ENCODE assay signal across 1 fruit fly cellular context in the genomic region with DNA sequence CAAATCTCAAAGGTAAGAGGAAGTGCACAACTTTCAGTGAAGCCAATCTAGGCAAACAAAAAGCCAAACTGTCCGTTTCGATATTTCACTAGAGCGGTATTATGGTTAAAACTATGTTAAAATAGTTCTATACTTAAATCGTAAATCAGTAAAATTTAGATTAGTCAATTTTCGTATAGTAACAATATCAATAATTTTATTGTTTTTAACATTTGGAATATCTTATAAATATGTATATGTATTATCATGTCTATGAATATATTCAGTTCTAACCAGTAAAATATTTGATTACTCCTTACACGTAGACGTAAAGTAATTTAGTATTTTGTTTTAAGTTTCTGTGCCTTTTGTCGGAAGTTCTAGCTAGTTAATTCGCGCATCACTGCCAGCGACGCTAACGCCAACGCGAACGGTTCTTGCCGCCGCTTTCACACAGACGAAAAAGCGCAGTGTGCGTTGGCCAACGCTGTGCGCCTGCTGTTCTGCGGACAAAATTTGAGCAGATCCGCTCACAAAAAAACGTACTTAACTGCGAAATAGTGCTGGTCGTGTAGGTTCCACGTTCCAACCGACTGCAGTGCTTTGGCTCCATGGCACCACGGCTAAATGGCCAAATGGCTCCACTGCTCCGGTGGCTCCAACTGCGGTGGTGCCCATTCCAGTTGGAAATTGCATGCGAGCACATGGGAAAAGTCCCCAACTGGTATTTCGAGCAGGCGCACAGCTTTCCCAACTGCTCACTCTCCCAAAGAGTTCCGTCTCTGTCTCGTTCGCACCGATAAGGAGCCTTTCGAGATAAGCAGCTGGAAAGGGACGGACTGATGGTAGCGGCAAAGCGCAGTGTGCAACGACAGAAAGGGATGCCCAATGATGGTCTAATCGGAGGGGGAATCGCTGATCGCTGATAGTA.
TF ChIP-seq lines count a peak whose summit lies in the region.

No protein-coding gene starts in this region.

TF ChIP-seq in whole organism, embryonic, 481 proteins besides CTCF, POLR2A, EP300 and RAD21 (continued from another document and continues in another):
- peak; percentile 70 for TF ChIP-seq Drgx (GFP tag; IDR thresholded peaks at IDR 0.05; lab: Robert Waterston, UW)
- TF ChIP-seq gem (tag; optimal IDR thresholded peaks at IDR 0.05; lab: Kevin White, UChicago): peak; percentile 63
- TF ChIP-seq stc (GFP tag; IDR thresholded peaks at IDR 0.05; lab: Robert Waterston, UW): peak; percentile 16; the same call in 1 of the 2 replicates
- no peak for TF ChIP-seq CG12104 (GFP tag; optimal IDR thresholded peaks at IDR 0.05; lab: Kevin White, UChicago)
- TF ChIP-seq CG11696 (GFP tag; IDR thresholded peaks at IDR 0.05; lab: Robert Waterston, UW): no peak
- TF ChIP-seq corto (GFP tag; optimal IDR thresholded peaks at IDR 0.05; lab: Kevin White, UChicago): peak; percentile 31
- TF ChIP-seq CG2875 (GFP tag; optimal IDR thresholded peaks at IDR 0.05; lab: Kevin White, UChicago): no peak
- TF ChIP-seq CG17361 (GFP tag; IDR thresholded peaks at IDR 0.05; lab: Robert Waterston, UW): peak; percentile 67; the same call in 2 of the 3 replicates
- TF ChIP-seq CG33213 (GFP tag; optimal IDR thresholded peaks at IDR 0.05; lab: Kevin White, UChicago): peak; percentile 11
- peak; percentile 52 for TF ChIP-seq ERR (GFP tag; optimal IDR thresholded peaks at IDR 0.05; lab: Kevin White, UChicago)
- no peak for TF ChIP-seq zfh2 (GFP tag; optimal IDR thresholded peaks at IDR 0.05; lab: Kevin White, UChicago)
- TF ChIP-seq CG9727 (GFP tag; optimal IDR thresholded peaks at IDR 0.05; lab: Kevin White, UChicago): no peak
- TF ChIP-seq CG10321 (GFP tag; IDR thresholded peaks at IDR 0.05; lab: Robert Waterston, UW): peak; percentile 95
- no peak for TF ChIP-seq CG12071 (GFP tag; optimal IDR thresholded peaks at IDR 0.05; lab: Kevin White, UChicago)
- no peak for TF ChIP-seq sisA (GFP tag; IDR thresholded peaks at IDR 0.05; lab: Robert Waterston, UW)
- peak; percentile 36; the same call in 1 of the 2 replicates for TF ChIP-seq hbn (GFP tag; IDR thresholded peaks at IDR 0.05; lab: Robert Waterston, UW; ENCODE audit: partially characterized antibody)
- peak; percentile 98; the same call in 3 of the 4 replicates for TF ChIP-seq chinmo (GFP tag; IDR thresholded peaks at IDR 0.05; lab: Robert Waterston, UW; ENCODE audit: partially characterized antibody)
- TF ChIP-seq pzg (GFP tag; optimal IDR thresholded peaks at IDR 0.05; lab: Kevin White, UChicago): peak; percentile 9
- no peak for TF ChIP-seq sim (GFP tag; IDR thresholded peaks at IDR 0.05; lab: Robert Waterston, UW)
- no peak for TF ChIP-seq CG3407 (GFP tag; optimal IDR thresholded peaks at IDR 0.05; lab: Kevin White, UChicago)
- no peak for TF ChIP-seq CG5245 (GFP tag; optimal IDR thresholded peaks at IDR 0.05; lab: Kevin White, UChicago)
- TF ChIP-seq wdn (GFP tag; IDR thresholded peaks at IDR 0.05; lab: Robert Waterston, UW): no peak
- TF ChIP-seq Fer1 (GFP tag; optimal IDR thresholded peaks at IDR 0.05; lab: Kevin White, UChicago): peak; percentile 15
- no peak for TF ChIP-seq Xrp1 (GFP tag; IDR thresholded peaks at IDR 0.05; lab: Robert Waterston, UW)
- TF ChIP-seq esg (GFP tag; conservative IDR thresholded peaks at IDR 0.05; lab: Robert Waterston, UW): no peak
- no peak for TF ChIP-seq CG32772 (GFP tag; IDR thresholded peaks at IDR 0.05; lab: Robert Waterston, UW)
- TF ChIP-seq CG6254 (GFP tag; optimal IDR thresholded peaks at IDR 0.05; lab: Kevin White, UChicago): no peak
- no peak for TF ChIP-seq ham (GFP tag; IDR thresholded peaks at IDR 0.05; lab: Robert Waterston, UW)
- peak; percentile 1 for TF ChIP-seq CG2120 (GFP tag; optimal IDR thresholded peaks at IDR 0.05; lab: Kevin White, UChicago)
- TF ChIP-seq CG3163 (GFP tag; optimal IDR thresholded peaks at IDR 0.05; lab: Kevin White, UChicago): peak; percentile 74
- no peak for TF ChIP-seq CG9876 (GFP tag; optimal IDR thresholded peaks at IDR 0.05; lab: Kevin White, UChicago)
- no peak for TF ChIP-seq gcm2 (GFP tag; optimal IDR thresholded peaks at IDR 0.05; lab: Kevin White, UChicago)
- peak; percentile 9 for TF ChIP-seq CG14710 (tag; optimal IDR thresholded peaks at IDR 0.05; lab: Kevin White, UChicago)
- TF ChIP-seq bowl (GFP tag; IDR thresholded peaks at IDR 0.05; lab: Robert Waterston, UW): 0 out of 2 replicates have a peak, but pooled peaks have one; percentile 28
- no peak for TF ChIP-seq gcm (GFP tag; optimal IDR thresholded peaks at IDR 0.05; lab: Kevin White, UChicago)
- no peak for TF ChIP-seq slou (GFP tag; optimal IDR thresholded peaks at IDR 0.05; lab: Kevin White, UChicago)
- TF ChIP-seq CG13123 (GFP tag; optimal IDR thresholded peaks at IDR 0.05; lab: Kevin White, UChicago): no peak
- TF ChIP-seq CG4282 (GFP tag; optimal IDR thresholded peaks at IDR 0.05; lab: Kevin White, UChicago): no peak
- TF ChIP-seq CG32532 (GFP tag; IDR thresholded peaks at IDR 0.05; lab: Robert Waterston, UW): peak; percentile 33; the same call in 1 of the 2 replicates
- peak; percentile 54 for TF ChIP-seq exex (tag; optimal IDR thresholded peaks at IDR 0.05; lab: Kevin White, UChicago)
- no peak for TF ChIP-seq Camta (GFP tag; optimal IDR thresholded peaks at IDR 0.05; lab: Kevin White, UChicago)
- peak; percentile 33 for TF ChIP-seq CG18599 (GFP tag; optimal IDR thresholded peaks at IDR 0.05; lab: Kevin White, UChicago)
- peak; percentile 48 for TF ChIP-seq Scr (GFP tag; IDR thresholded peaks at IDR 0.05; lab: Robert Waterston, UW; ENCODE audit: partially characterized antibody)
- no peak for TF ChIP-seq br (optimal IDR thresholded peaks at IDR 0.05; lab: Kevin White, UChicago)
- peak; percentile 76 for TF ChIP-seq row (GFP tag; IDR thresholded peaks at IDR 0.05; lab: Robert Waterston, UW)
- TF ChIP-seq Max (GFP tag; optimal IDR thresholded peaks at IDR 0.05; lab: Kevin White, UChicago): peak; percentile 13
- no peak for TF ChIP-seq CG11085 (GFP tag; IDR thresholded peaks at IDR 0.05; lab: Robert Waterston, UW)
- TF ChIP-seq Adf1 (GFP tag; IDR thresholded peaks at IDR 0.05; lab: Robert Waterston, UW): peak; percentile 61
- no peak for TF ChIP-seq Gsc (GFP tag; IDR thresholded peaks at IDR 0.05; lab: Robert Waterston, UW)
- 0 out of 3 replicates have a peak, but pooled peaks have one; percentile 9 for TF ChIP-seq CG34224 (GFP tag; IDR thresholded peaks at IDR 0.05; lab: Robert Waterston, UW; ENCODE audit: partially characterized antibody)
- TF ChIP-seq dmrt99B (tag; optimal IDR thresholded peaks at IDR 0.05; lab: Kevin White, UChicago): peak; percentile 33
- peak; percentile 100 for TF ChIP-seq grn (GFP tag; optimal IDR thresholded peaks at IDR 0.05; lab: Kevin White, UChicago)
- TF ChIP-seq CG8765 (GFP tag; IDR thresholded peaks at IDR 0.05; lab: Robert Waterston, UW): no peak
- TF ChIP-seq Elba2 (GFP tag; optimal IDR thresholded peaks at IDR 0.05; lab: Kevin White, UChicago): no peak
- no peak for TF ChIP-seq pnt (GFP tag; optimal IDR thresholded peaks at IDR 0.05; lab: Kevin White, UChicago)
- peak; percentile 19 for TF ChIP-seq CG6765 (GFP tag; optimal IDR thresholded peaks at IDR 0.05; lab: Kevin White, UChicago)
- no peak for TF ChIP-seq CG31388 (GFP tag; optimal IDR thresholded peaks at IDR 0.05; lab: Kevin White, UChicago)
- peak; percentile 43 for TF ChIP-seq CG17829 (tag; optimal IDR thresholded peaks at IDR 0.05; lab: Kevin White, UChicago)
- no peak for TF ChIP-seq Jarid2 (GFP tag; optimal IDR thresholded peaks at IDR 0.05; lab: Kevin White, UChicago)
- no peak for TF ChIP-seq ac (GFP tag; optimal IDR thresholded peaks at IDR 0.05; lab: Kevin White, UChicago)
- peak; percentile 93 for TF ChIP-seq CG8478 (optimal IDR thresholded peaks at IDR 0.05; lab: Kevin White, UChicago)
- peak; percentile 99 for TF ChIP-seq GATAe (GFP tag; conservative IDR thresholded peaks at IDR 0.05; lab: Robert Waterston, UW)
- no peak for TF ChIP-seq CG2116 (GFP tag; optimal IDR thresholded peaks at IDR 0.05; lab: Kevin White, UChicago)
- TF ChIP-seq CG31441 (GFP tag; IDR thresholded peaks at IDR 0.05; lab: Robert Waterston, UW): peak; percentile 59; the same call in 1 of the 2 replicates
- TF ChIP-seq knrl (GFP tag; IDR thresholded peaks at IDR 0.05; lab: Robert Waterston, UW; ENCODE audit: partially characterized antibody): peak; percentile 40; the same call in 2 of the 3 replicates
- TF ChIP-seq repo (GFP tag; optimal IDR thresholded peaks at IDR 0.05; lab: Kevin White, UChicago): no peak
- TF ChIP-seq Doc2 (GFP tag; IDR thresholded peaks at IDR 0.05; lab: Robert Waterston, UW): no peak
- TF ChIP-seq CG42726 (GFP tag; IDR thresholded peaks at IDR 0.05; lab: Robert Waterston, UW; ENCODE audit: partially characterized antibody): no peak
- peak; percentile 81 for TF ChIP-seq HmgZ (tag; optimal IDR thresholded peaks at IDR 0.05; lab: Kevin White, UChicago)
- TF ChIP-seq sens-2 (GFP tag; IDR thresholded peaks at IDR 0.05; lab: Robert Waterston, UW): no peak
- no peak; the same call in 1 of the 2 replicates for TF ChIP-seq Awh (GFP tag; IDR thresholded peaks at IDR 0.05; lab: Robert Waterston, UW)
- no peak for TF ChIP-seq dysf (GFP tag; IDR thresholded peaks at IDR 0.05; lab: Robert Waterston, UW)
- peak; percentile 46 for TF ChIP-seq sob (GFP tag; IDR thresholded peaks at IDR 0.05; lab: Robert Waterston, UW)
- no peak for TF ChIP-seq ash1 (GFP tag; optimal IDR thresholded peaks at IDR 0.05; lab: Kevin White, UChicago)
- TF ChIP-seq Gug (GFP tag; IDR thresholded peaks at IDR 0.05; lab: Robert Waterston, UW): no peak; the same call in 3 of the 4 replicates
- no peak for TF ChIP-seq Poxn (GFP tag; IDR thresholded peaks at IDR 0.05; lab: Robert Waterston, UW)
- TF ChIP-seq CG14441 (GFP tag; IDR thresholded peaks at IDR 0.05; lab: Robert Waterston, UW): 0 out of 2 replicates have a peak, but pooled peaks have one; percentile 16
- TF ChIP-seq CG14014 (GFP tag; IDR thresholded peaks at IDR 0.05; lab: Robert Waterston, UW): peak; percentile 48; the same call in 1 of the 2 replicates
- no peak for TF ChIP-seq dimm (GFP tag; IDR thresholded peaks at IDR 0.05; lab: Robert Waterston, UW)
- no peak for TF ChIP-seq amos (GFP tag; IDR thresholded peaks at IDR 0.05; lab: Robert Waterston, UW; ENCODE audit: partially characterized antibody)
- peak; percentile 64 for TF ChIP-seq Lhr (GFP tag; optimal IDR thresholded peaks at IDR 0.05; lab: Kevin White, UChicago)
- peak in 1 of 2 experiments; percentile 1 for TF ChIP-seq eve (GFP tag; optimal IDR thresholded peaks at IDR 0.05; lab: Kevin White, UChicago)
- no peak; the same call in 2 of the 3 replicates for TF ChIP-seq CG14860 (GFP tag; IDR thresholded peaks at IDR 0.05; lab: Robert Waterston, UW; ENCODE audit: partially characterized antibody)
- TF ChIP-seq CG4854 (GFP tag; optimal IDR thresholded peaks at IDR 0.05; lab: Kevin White, UChicago): no peak
- no peak for TF ChIP-seq fd102C (GFP tag; optimal IDR thresholded peaks at IDR 0.05; lab: Kevin White, UChicago)
- TF ChIP-seq CG4820 (GFP tag; optimal IDR thresholded peaks at IDR 0.05; lab: Kevin White, UChicago): no peak
- no peak for TF ChIP-seq CG1792 (GFP tag; optimal IDR thresholded peaks at IDR 0.05; lab: Kevin White, UChicago)
- no peak for TF ChIP-seq Taf1 (GFP tag; IDR thresholded peaks at IDR 0.05; lab: Robert Waterston, UW)
- TF ChIP-seq Sry-β (GFP tag; optimal IDR thresholded peaks at IDR 0.05; lab: Kevin White, UChicago): peak; percentile 96
- TF ChIP-seq E2f1 (GFP tag; IDR thresholded peaks at IDR 0.05; lab: Robert Waterston, UW): 0 out of 2 replicates have a peak, but pooled peaks have one; percentile 14
- TF ChIP-seq CG3838 (GFP tag; optimal IDR thresholded peaks at IDR 0.05; lab: Kevin White, UChicago): no peak
- TF ChIP-seq pfk (GFP tag; optimal IDR thresholded peaks at IDR 0.05; lab: Kevin White, UChicago): peak; percentile 19
- TF ChIP-seq tup (GFP tag; optimal IDR thresholded peaks at IDR 0.05; lab: Kevin White, UChicago): no peak
- TF ChIP-seq CG4707 (GFP tag; optimal IDR thresholded peaks at IDR 0.05; lab: Kevin White, UChicago): peak; percentile 19
- TF ChIP-seq tin (GFP tag; optimal IDR thresholded peaks at IDR 0.05; lab: Kevin White, UChicago): no peak
- no peak for TF ChIP-seq Mad (GFP tag; optimal IDR thresholded peaks at IDR 0.05; lab: Kevin White, UChicago)
- peak; percentile 82; the same call in 1 of the 2 replicates for TF ChIP-seq rib (GFP tag; IDR thresholded peaks at IDR 0.05; lab: Robert Waterston, UW)
- no peak for TF ChIP-seq CG30020 (tag; optimal IDR thresholded peaks at IDR 0.05; lab: Kevin White, UChicago)
- no peak for TF ChIP-seq Dp (GFP tag; optimal IDR thresholded peaks at IDR 0.05; lab: Kevin White, UChicago)
- no peak for TF ChIP-seq bsh (GFP tag; optimal IDR thresholded peaks at IDR 0.05; lab: Kevin White, UChicago)
- TF ChIP-seq Xbp1 (GFP tag; optimal IDR thresholded peaks at IDR 0.05; lab: Kevin White, UChicago): peak; percentile 22
- no peak for TF ChIP-seq CrebB (tag; optimal IDR thresholded peaks at IDR 0.05; lab: Kevin White, UChicago)
- no peak for TF ChIP-seq CG8944 (GFP tag; optimal IDR thresholded peaks at IDR 0.05; lab: Kevin White, UChicago)
- TF ChIP-seq vnd (GFP tag; IDR thresholded peaks at IDR 0.05; lab: Robert Waterston, UW; ENCODE audit: partially characterized antibody): peak; percentile 51; the same call in 1 of the 3 replicates
- peak; percentile 11 for TF ChIP-seq CG4328 (GFP tag; optimal IDR thresholded peaks at IDR 0.05; lab: Kevin White, UChicago)
- no peak for TF ChIP-seq CG11695 (GFP tag; IDR thresholded peaks at IDR 0.05; lab: Robert Waterston, UW)
- TF ChIP-seq dmrt11E (tag; optimal IDR thresholded peaks at IDR 0.05; lab: Kevin White, UChicago): peak; percentile 13
- TF ChIP-seq Dfd (GFP tag; optimal IDR thresholded peaks at IDR 0.05; lab: Kevin White, UChicago): no peak
- TF ChIP-seq Dek (tag; optimal IDR thresholded peaks at IDR 0.05; lab: Kevin White, UChicago): no peak
- TF ChIP-seq aop (GFP tag; IDR thresholded peaks at IDR 0.05; lab: Robert Waterston, UW): no peak
- TF ChIP-seq sna (GFP tag; IDR thresholded peaks at IDR 0.05; lab: Robert Waterston, UW; ENCODE audit: partially characterized antibody): peak; percentile 72
- TF ChIP-seq CG12769 (tag; optimal IDR thresholded peaks at IDR 0.05; lab: Kevin White, UChicago): peak; percentile 94
- no peak for TF ChIP-seq Myb (GFP tag; optimal IDR thresholded peaks at IDR 0.05; lab: Kevin White, UChicago)
- no peak for TF ChIP-seq Ravus (GFP tag; IDR thresholded peaks at IDR 0.05; lab: Robert Waterston, UW)
- TF ChIP-seq Lpt (GFP tag; optimal IDR thresholded peaks at IDR 0.05; lab: Kevin White, UChicago): no peak
- no peak for TF ChIP-seq CG9609 (GFP tag; optimal IDR thresholded peaks at IDR 0.05; lab: Kevin White, UChicago)
- peak; percentile 34 for TF ChIP-seq kah (GFP tag; optimal IDR thresholded peaks at IDR 0.05; lab: Kevin White, UChicago)
- peak; percentile 83 for TF ChIP-seq CG34376 (GFP tag; optimal IDR thresholded peaks at IDR 0.05; lab: Kevin White, UChicago)
- TF ChIP-seq onecut (GFP tag; IDR thresholded peaks at IDR 0.05; lab: Robert Waterston, UW): no peak
